Fruit fly (Drosophila melanogaster): Measurements from ENCODE around the gene Klp98A.

Klp98A gene

dm6 chr3R:27604636-27605443 is 45.9 kb upstream of the Klp98A start (continued):
- TF ChIP-seq dpn (GFP tag; optimal IDR thresholded peaks at IDR 0.05): peak in 1 of 2 experiments; percentile 25
- no peak for TF ChIP-seq CG11093 (GFP tag; IDR thresholded peaks at IDR 0.05)
- peak; percentile 28 for TF ChIP-seq CG15269 (tag; optimal IDR thresholded peaks at IDR 0.05)
- no peak for TF ChIP-seq D19A (tag; optimal IDR thresholded peaks at IDR 0.05)
- no peak for TF ChIP-seq Fer2 (tag; optimal IDR thresholded peaks at IDR 0.05)
- peak; percentile 18 for TF ChIP-seq CG8924 (tag; optimal IDR thresholded peaks at IDR 0.05)
- no peak for TF ChIP-seq CG14965 (GFP tag; optimal IDR thresholded peaks at IDR 0.05; ENCODE audit: borderline replicate concordance)
- peak; percentile 9 for TF ChIP-seq Sox102F (GFP tag; optimal IDR thresholded peaks at IDR 0.05)
- no peak for TF ChIP-seq CG17802 (tag; optimal IDR thresholded peaks at IDR 0.05)
- no peak for TF ChIP-seq CG3847 (GFP tag; IDR thresholded peaks at IDR 0.05)
- TF ChIP-seq CG12236 (GFP tag; optimal IDR thresholded peaks at IDR 0.05): no peak
- TF ChIP-seq Adf1 (GFP tag; IDR thresholded peaks at IDR 0.05): no peak
- TF ChIP-seq CG17568 (GFP tag; optimal IDR thresholded peaks at IDR 0.05): no peak
- TF ChIP-seq lbe (GFP tag; optimal IDR thresholded peaks at IDR 0.05): no peak
- no peak for TF ChIP-seq sd (tag; optimal IDR thresholded peaks at IDR 0.05)
- TF ChIP-seq CG2116 (GFP tag; optimal IDR thresholded peaks at IDR 0.05): no peak
- no peak for TF ChIP-seq bowl (GFP tag; IDR thresholded peaks at IDR 0.05)
- TF ChIP-seq CG12391 (tag; optimal IDR thresholded peaks at IDR 0.05): peak; percentile 32
- TF ChIP-seq org-1 (GFP tag; optimal IDR thresholded peaks at IDR 0.05): peak; percentile 4
- TF ChIP-seq Hr51 (GFP tag; optimal IDR thresholded peaks at IDR 0.05): peak in 1 of 2 experiments; percentile 19
- TF ChIP-seq CG4854 (GFP tag; optimal IDR thresholded peaks at IDR 0.05): no peak
- TF ChIP-seq CG12942 (GFP tag; optimal IDR thresholded peaks at IDR 0.05): no peak
- no peak for TF ChIP-seq Dll (GFP tag; IDR thresholded peaks at IDR 0.05; ENCODE audit: partially characterized antibody)
- TF ChIP-seq E2f2 (GFP tag; IDR thresholded peaks at IDR 0.05): no peak
- no peak for TF ChIP-seq luna (GFP tag; optimal IDR thresholded peaks at IDR 0.05)
- no peak for TF ChIP-seq cas (GFP tag; IDR thresholded peaks at IDR 0.05)
- no peak for TF ChIP-seq CG32532 (GFP tag; IDR thresholded peaks at IDR 0.05)
- TF ChIP-seq zfh1 (GFP tag; IDR thresholded peaks at IDR 0.05): 0 out of 3 replicates have a peak, but pooled peaks have one; percentile 22
- TF ChIP-seq dimm (GFP tag; IDR thresholded peaks at IDR 0.05): no peak
- TF ChIP-seq sc (optimal IDR thresholded peaks at IDR 0.05): no peak
- no peak for TF ChIP-seq sc (GFP tag; optimal IDR thresholded peaks at IDR 0.05)
- no peak for TF ChIP-seq CG7786 (GFP tag; optimal IDR thresholded peaks at IDR 0.05)
- TF ChIP-seq sim (GFP tag; IDR thresholded peaks at IDR 0.05): no peak
- peak; percentile 43 for TF ChIP-seq CoRest (tag; optimal IDR thresholded peaks at IDR 0.05)
- no peak for TF ChIP-seq kni (GFP tag; optimal IDR thresholded peaks at IDR 0.05)
- TF ChIP-seq wdn (GFP tag; IDR thresholded peaks at IDR 0.05): no peak
- no peak for TF ChIP-seq CkIIα-i1 (GFP tag; IDR thresholded peaks at IDR 0.05)
- no peak for TF ChIP-seq Mad (GFP tag; optimal IDR thresholded peaks at IDR 0.05)
- no peak for TF ChIP-seq rib (GFP tag; IDR thresholded peaks at IDR 0.05)
- TF ChIP-seq CG34422 (GFP tag; IDR thresholded peaks at IDR 0.05): no peak
- TF ChIP-seq jing (GFP tag; optimal IDR thresholded peaks at IDR 0.05): no peak
- TF ChIP-seq gsb (GFP tag; IDR thresholded peaks at IDR 0.05): no peak
- TF ChIP-seq sima (GFP tag; optimal IDR thresholded peaks at IDR 0.05): no peak
- TF ChIP-seq oc (tag; optimal IDR thresholded peaks at IDR 0.05): no peak
- peak; percentile 15 for TF ChIP-seq zfh2 (GFP tag; optimal IDR thresholded peaks at IDR 0.05)
- TF ChIP-seq wek (GFP tag; optimal IDR thresholded peaks at IDR 0.05): no peak
- TF ChIP-seq MTF-1 (GFP tag; optimal IDR thresholded peaks at IDR 0.05; ENCODE audit: borderline replicate concordance): no peak
- TF ChIP-seq CG17359 (tag; optimal IDR thresholded peaks at IDR 0.05): peak; percentile 7
- TF ChIP-seq HmgD (GFP tag; optimal IDR thresholded peaks at IDR 0.05): no peak
- no peak for TF ChIP-seq sug (tag; optimal IDR thresholded peaks at IDR 0.05)
